Fruit fly (Drosophila melanogaster): ENCODE measurements around the gene Icmt.
A peak's percentile ranks its signal among the peaks of the same experiment; 100 is the strongest.

Gene Icmt

DNA sequence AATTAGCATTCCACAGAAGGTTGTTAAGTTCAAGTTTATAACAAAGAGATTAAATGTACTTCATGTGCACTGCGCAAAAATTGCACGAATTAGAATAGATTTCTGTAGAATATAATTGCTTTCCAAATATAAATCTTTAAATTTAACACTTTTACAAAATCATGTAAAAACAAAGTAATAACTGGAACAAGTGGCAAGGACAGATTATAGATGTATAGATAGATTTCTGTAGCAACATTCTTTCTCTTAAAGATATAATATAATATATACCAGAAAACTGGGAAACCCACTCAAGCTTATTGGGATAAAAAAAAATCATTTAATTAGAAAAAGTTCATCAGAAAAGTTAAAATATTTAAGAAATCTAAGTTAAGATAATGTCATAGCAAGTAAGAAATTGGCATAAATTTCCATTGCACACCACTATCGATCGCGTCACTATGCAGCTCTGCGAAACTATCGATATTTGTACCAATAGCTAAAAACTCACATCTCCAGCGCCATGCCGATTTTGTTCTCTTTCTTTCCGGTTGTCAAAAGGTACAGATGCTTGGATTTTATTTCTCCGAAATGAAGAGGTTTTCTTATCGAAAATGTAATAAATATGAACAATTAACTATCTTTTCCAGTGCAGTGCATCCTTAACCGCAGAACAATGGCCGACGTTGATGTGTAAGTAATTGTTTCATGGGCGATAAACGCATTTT is 4.9 kb downstream of the Icmt start, which contains the start of gene RpS12 (continued):
- TF ChIP-seq sr (GFP tag; IDR thresholded peaks at IDR 0.05) = peak; percentile 79
- TF ChIP-seq CG10654 (GFP tag; optimal IDR thresholded peaks at IDR 0.05) = peak; percentile 80
- TF ChIP-seq dan (GFP tag; IDR thresholded peaks at IDR 0.05) = no peak
- peak; percentile 83 for TF ChIP-seq gcm2 (GFP tag; optimal IDR thresholded peaks at IDR 0.05)
- peak; percentile 99 for TF ChIP-seq CG2116 (GFP tag; optimal IDR thresholded peaks at IDR 0.05)
- TF ChIP-seq Sox100B (GFP tag; optimal IDR thresholded peaks at IDR 0.05) = peak; percentile 65
- TF ChIP-seq Gsc (GFP tag; IDR thresholded peaks at IDR 0.05) = no peak
- peak; percentile 34 for TF ChIP-seq fd96Cb (tag; optimal IDR thresholded peaks at IDR 0.05)
- TF ChIP-seq CG30403 (GFP tag; optimal IDR thresholded peaks at IDR 0.05) = peak; percentile 73
- peak; percentile 75 for TF ChIP-seq H2.0 (GFP tag; IDR thresholded peaks at IDR 0.05)
- TF ChIP-seq CG14710 (tag; optimal IDR thresholded peaks at IDR 0.05) = peak; percentile 73
- peak; percentile 73 for TF ChIP-seq Camta (GFP tag; optimal IDR thresholded peaks at IDR 0.05)
- peak; percentile 80 for TF ChIP-seq CG34422 (GFP tag; IDR thresholded peaks at IDR 0.05)
- peak; percentile 34 for TF ChIP-seq Sox102F (GFP tag; optimal IDR thresholded peaks at IDR 0.05)
- TF ChIP-seq CG1603 (tag; optimal IDR thresholded peaks at IDR 0.05) = peak; percentile 93
- TF ChIP-seq CG15073 (GFP tag; optimal IDR thresholded peaks at IDR 0.05) = no peak
- TF ChIP-seq CG7556 (GFP tag; optimal IDR thresholded peaks at IDR 0.05) = peak; percentile 12
- peak; percentile 47 for TF ChIP-seq CG9437 (GFP tag; optimal IDR thresholded peaks at IDR 0.05)
- TF ChIP-seq HmgD (GFP tag; optimal IDR thresholded peaks at IDR 0.05) = peak; percentile 69
- TF ChIP-seq CG3281 (GFP tag; optimal IDR thresholded peaks at IDR 0.05) = peak; percentile 86
- 0 out of 3 replicates have a peak, but pooled peaks have one; percentile 5 for TF ChIP-seq C15 (GFP tag; IDR thresholded peaks at IDR 0.05)
- TF ChIP-seq CG17328 (GFP tag; IDR thresholded peaks at IDR 0.05) = peak; percentile 83
- TF ChIP-seq Hr51 (GFP tag; optimal IDR thresholded peaks at IDR 0.05) = peak; percentile 56 to 74
- peak; percentile 38 for TF ChIP-seq Nf-YC (tag; optimal IDR thresholded peaks at IDR 0.05)
- TF ChIP-seq caup (GFP tag; optimal IDR thresholded peaks at IDR 0.05; ENCODE audit: severe bottlenecking) = peak; percentile 93
- no peak; the same call in none of the 2 replicates for TF ChIP-seq Drgx (GFP tag; IDR thresholded peaks at IDR 0.05)
- no peak for TF ChIP-seq Lim3 (GFP tag; IDR thresholded peaks at IDR 0.05)
- peak; percentile 50 for TF ChIP-seq org-1 (GFP tag; optimal IDR thresholded peaks at IDR 0.05)
- TF ChIP-seq Sry-δ (GFP tag; optimal IDR thresholded peaks at IDR 0.05) = peak; percentile 97
- peak; percentile 63 for TF ChIP-seq trem (tag; optimal IDR thresholded peaks at IDR 0.05)
- TF ChIP-seq slp2 (GFP tag; optimal IDR thresholded peaks at IDR 0.05) = peak; percentile 71
- peak; percentile 88 for TF ChIP-seq bbx (GFP tag; IDR thresholded peaks at IDR 0.05; ENCODE audit: partially characterized antibody)
- peak; percentile 92 for TF ChIP-seq Rfx (GFP tag; IDR thresholded peaks at IDR 0.05)
- TF ChIP-seq Xrp1 (GFP tag; IDR thresholded peaks at IDR 0.05) = peak; percentile 23; the same call in 1 of the 2 replicates
- peak; percentile 74 for TF ChIP-seq fd102C (GFP tag; optimal IDR thresholded peaks at IDR 0.05)
- TF ChIP-seq CG12104 (GFP tag; optimal IDR thresholded peaks at IDR 0.05) = peak; percentile 77
- peak; percentile 61 for TF ChIP-seq CG10321 (GFP tag; IDR thresholded peaks at IDR 0.05)
- TF ChIP-seq CG10462 (GFP tag; optimal IDR thresholded peaks at IDR 0.05) = peak; percentile 53
- peak; percentile 43 to 54 for TF ChIP-seq bsh (GFP tag; optimal IDR thresholded peaks at IDR 0.05)
- TF ChIP-seq CG15479 (GFP tag; optimal IDR thresholded peaks at IDR 0.05) = no peak
- peak; percentile 65 for TF ChIP-seq CG2120 (GFP tag; optimal IDR thresholded peaks at IDR 0.05)
- TF ChIP-seq CG14050 (GFP tag; IDR thresholded peaks at IDR 0.05) = peak; percentile 42
- peak; percentile 98 for TF ChIP-seq Med (GFP tag)
- TF ChIP-seq CG15514 (GFP tag; optimal IDR thresholded peaks at IDR 0.05) = peak; percentile 87
- peak; percentile 80 for TF ChIP-seq CG4707 (GFP tag; optimal IDR thresholded peaks at IDR 0.05)
- peak; percentile 91 for TF ChIP-seq Bgb (GFP tag; IDR thresholded peaks at IDR 0.05; ENCODE audit: partially characterized antibody)
- peak; percentile 80 for TF ChIP-seq Antp (GFP tag; optimal IDR thresholded peaks at IDR 0.05)
- peak; percentile 99 for TF ChIP-seq Ets65A (GFP tag)
- TF ChIP-seq Vsx1 (GFP tag; optimal IDR thresholded peaks at IDR 0.05) = peak; percentile 71

All from whole organism, embryonic.